Fruit fly (Drosophila melanogaster) whole organism, pupa: ENCODE results near the gene CG2256.

Source experiments
- CG10348 ChIP-seq: fragments of 200-800 bp; sonication (Bioruptor generic); IDR thresholded peaks from 2 replicates; pipeline ENCODE4 v1.3.6; 2022; ENCODE audit warnings: missing biosample characterization, missing genetic modification characterization
- CG12605 ChIP-seq: fragments of 200-800 bp; sonication (Bioruptor generic); IDR thresholded peaks from 2 replicates; pipeline ENCODE4 v1.3.6; 2022; ENCODE audit warnings: missing biosample characterization, missing genetic modification characterization
- CG13204 ChIP-seq: fragments of 200-800 bp; sonication (Bioruptor generic); optimal IDR thresholded peaks from 2 replicates; lab custom pipeline; 2018; ENCODE audit warnings: missing biosample characterization, mild to moderate bottlenecking, missing genetic modification characterization, moderate library complexity
- CG14655 ChIP-seq: fragments of 200-800 bp; sonication (Bioruptor generic); optimal IDR thresholded peaks from 3 replicates; lab custom pipeline; 2017; ENCODE audit warnings: mild to moderate bottlenecking, missing biosample characterization, missing genetic modification reagents, missing genetic modification characterization
- CG15710 ChIP-seq: fragments of 200-800 bp; sonication (Bioruptor generic); optimal IDR thresholded peaks from 2 replicates; lab custom pipeline; 2018; ENCODE audit warnings: missing biosample characterization, mild to moderate bottlenecking, missing genetic modification characterization, moderate library complexity
- CG17806 ChIP-seq: fragments of 200-800 bp; sonication (Bioruptor generic); optimal IDR thresholded peaks from 2 replicates; lab custom pipeline; 2018; ENCODE audit warnings: missing biosample characterization, mild to moderate bottlenecking, missing genetic modification characterization, moderate library complexity
- CG32121 ChIP-seq: fragments of 200-800 bp; sonication (Bioruptor generic); IDR thresholded peaks from 2 replicates; pipeline ENCODE4 v1.3.6; 2022; ENCODE audit warnings: missing biosample characterization, missing genetic modification characterization
- CG34367 ChIP-seq: fragments of 200-800 bp; sonication (Bioruptor generic); optimal IDR thresholded peaks from 2 replicates; lab custom pipeline; 2018; ENCODE audit warnings: missing biosample characterization, mild to moderate bottlenecking, missing genetic modification characterization
- CG4496 ChIP-seq: fragments of 200-800 bp; sonication (Bioruptor generic); IDR thresholded peaks from 3 replicates; pipeline ENCODE4 v1.3.6; 2022; ENCODE audit warnings: missing biosample characterization, missing genetic modification characterization
- CG8159 ChIP-seq: fragments of 200-800 bp; sonication (Bioruptor generic); optimal IDR thresholded peaks from 3 replicates; lab custom pipeline; 2018; ENCODE audit warnings: missing biosample characterization, mild to moderate bottlenecking, missing genetic modification characterization, moderate library complexity
- CG8301 ChIP-seq: fragments of 200-800 bp; sonication (Bioruptor generic); optimal IDR thresholded peaks from 2 replicates; lab custom pipeline; 2018; ENCODE audit warnings: missing biosample characterization, mild to moderate bottlenecking, missing genetic modification characterization
- CG9948 ChIP-seq: fragments of 200-800 bp; sonication (Bioruptor generic); optimal IDR thresholded peaks from 2 replicates; lab custom pipeline; 2018; ENCODE audit warnings: missing biosample characterization, mild to moderate bottlenecking, missing genetic modification characterization, moderate library complexity
- D1 ChIP-seq: fragments of 200-800 bp; sonication (Bioruptor generic); optimal IDR thresholded peaks from 2 replicates; lab custom pipeline; 2018; ENCODE audit warnings: missing biosample characterization, mild to moderate bottlenecking, missing genetic modification characterization, moderate library complexity
- EcR ChIP-seq: fragments of 200-800 bp; sonication (Bioruptor generic); optimal IDR thresholded peaks from 3 replicates; lab custom pipeline; 2019; ENCODE audit warnings: missing biosample characterization, missing genetic modification characterization, mild to moderate bottlenecking, moderate library complexity, missing genetic modification reagents
- Ets98B ChIP-seq: fragments of 200-800 bp; sonication (Bioruptor generic); IDR thresholded peaks from 2 replicates; pipeline ENCODE4 v1.3.6; 2022; ENCODE audit warnings: missing biosample characterization, missing genetic modification characterization
- Pif1A ChIP-seq: fragments of 200-800 bp; sonication (Bioruptor generic); optimal IDR thresholded peaks from 3 replicates; lab custom pipeline; 2016; ENCODE audit warnings: missing biosample characterization, missing genetic modification characterization
- Pif1B ChIP-seq: fragments of 200-800 bp; sonication (Bioruptor generic); optimal IDR thresholded peaks from 3 replicates; lab custom pipeline; 2016; ENCODE audit warnings: missing biosample characterization, missing genetic modification characterization
- Snoo ChIP-seq: fragments of 200-800 bp; sonication (Bioruptor generic); optimal IDR thresholded peaks from 3 replicates; lab custom pipeline; 2017; ENCODE audit warnings: missing biosample characterization, mild to moderate bottlenecking, missing genetic modification characterization, inconsistent platforms
- fd96Ca ChIP-seq: fragments of 200-800 bp; sonication (Bioruptor generic); IDR thresholded peaks from 3 replicates; pipeline ENCODE4 v1.3.6; 2022; ENCODE audit warnings: missing biosample characterization, missing genetic modification characterization
- gl ChIP-seq: fragments of 200-800 bp; sonication (Bioruptor generic); optimal IDR thresholded peaks from 2 replicates; lab custom pipeline; 2018; ENCODE audit warnings: missing biosample characterization, mild to moderate bottlenecking, missing genetic modification characterization
- rn ChIP-seq: fragments of 200-800 bp; sonication (Bioruptor generic); IDR thresholded peaks from 2 replicates; pipeline ENCODE4 v1.3.6; 2022; ENCODE audit warnings: missing biosample characterization, missing genetic modification characterization

The CG2256 gene

dm6 chrX:8112715-8113114, 25.7 kb upstream of the CG2256 start:
- TF ChIP-seq fd96Ca (GFP tag; lab: Robert Waterston, UW) (0 out of 3 replicates have a peak, but pooled peaks have one; percentile 14), CG8301 (tag; lab: Kevin White, UChicago) (no peak)

- no peak for TF ChIP-seq CG9948
- TF ChIP-seq CG15710: no peak
- no peak for TF ChIP-seq Pif1B (GFP tag; lab: Kevin White, UChicago)
- TF ChIP-seq rn (GFP tag; lab: Robert Waterston, UW): no peak
- TF ChIP-seq CG34367: no peak
- TF ChIP-seq CG13204 (GFP tag; lab: Kevin White, UChicago): no peak
- no peak for TF ChIP-seq CG14655 (GFP tag; lab: Kevin White, UChicago)
- no peak for TF ChIP-seq CG12605 (GFP tag; lab: Robert Waterston, UW)
- no peak for TF ChIP-seq CG17806
- TF ChIP-seq Ets98B: no peak
- TF ChIP-seq CG8301 (tag; lab: Kevin White, UChicago): no peak
- TF ChIP-seq Pif1A (GFP tag; lab: Kevin White, UChicago): no peak
- no peak for TF ChIP-seq EcR (GFP tag; lab: Kevin White, UChicago)
- no peak for TF ChIP-seq gl
- no peak for TF ChIP-seq fd96Ca (GFP tag; lab: Robert Waterston, UW)
- TF ChIP-seq CG8159 (tag; lab: Kevin White, UChicago): no peak
- no peak for TF ChIP-seq D1 (tag; lab: Kevin White, UChicago)
- TF ChIP-seq CG10348 (GFP tag; lab: Robert Waterston, UW): no peak
- TF ChIP-seq CG4496: no peak
Observed at dm6 chrX:8110984-8111383, 24.0 kb upstream of the CG2256 start.

- TF ChIP-seq Pif1A (GFP tag; lab: Kevin White, UChicago): no peak
- TF ChIP-seq CG9948: no peak
- no peak for TF ChIP-seq CG17806
- no peak for TF ChIP-seq D1 (tag; lab: Kevin White, UChicago)
- TF ChIP-seq CG10348 (GFP tag; lab: Robert Waterston, UW): no peak
- TF ChIP-seq Ets98B: no peak
- no peak for TF ChIP-seq CG14655 (GFP tag; lab: Kevin White, UChicago)
- TF ChIP-seq fd96Ca (GFP tag; lab: Robert Waterston, UW): no peak
- TF ChIP-seq Pif1B (GFP tag; lab: Kevin White, UChicago): no peak
- TF ChIP-seq CG12605 (GFP tag; lab: Robert Waterston, UW): no peak
- no peak for TF ChIP-seq rn (GFP tag; lab: Robert Waterston, UW)
- TF ChIP-seq CG13204 (GFP tag; lab: Kevin White, UChicago): no peak
- no peak for TF ChIP-seq CG4496
- TF ChIP-seq CG32121 (GFP tag; lab: Robert Waterston, UW): no peak
- TF ChIP-seq Snoo (tag; lab: Kevin White, UChicago): no peak
- no peak for TF ChIP-seq CG8301 (tag; lab: Kevin White, UChicago)
- no peak for TF ChIP-seq EcR (GFP tag; lab: Kevin White, UChicago)
- no peak for TF ChIP-seq gl
- TF ChIP-seq CG34367: no peak
Observed at dm6 chrX:8107936-8108335, 20.9 kb upstream of the CG2256 start.

- TF ChIP-seq CG8159 (tag; lab: Kevin White, UChicago): no peak
- TF ChIP-seq fd96Ca (GFP tag; lab: Robert Waterston, UW): no peak
- TF ChIP-seq CG32121 (GFP tag; lab: Robert Waterston, UW): no peak
Observed at dm6 chrX:8106281-8107050, 19.5 kb upstream of the CG2256 start.

dm6 chrX:8101479-8102198, 14.6 kb upstream of the CG2256 start, which contains the start of gene CG2258:
CG2258 (minus strand) TSS chrX:8102095.
- TF ChIP-seq CG17806: peak; percentile 89
- TF ChIP-seq CG32121 (GFP tag; lab: Robert Waterston, UW): peak; percentile 97
- TF ChIP-seq CG14655 (GFP tag; lab: Kevin White, UChicago): peak; percentile 93
- peak; percentile 87 for TF ChIP-seq CG34367
- peak; percentile 88 for TF ChIP-seq CG9948
- TF ChIP-seq Pif1A (GFP tag; lab: Kevin White, UChicago): peak; percentile 88
- peak; percentile 91 for TF ChIP-seq rn (GFP tag; lab: Robert Waterston, UW)
- TF ChIP-seq gl: peak; percentile 70
- TF ChIP-seq CG4496: peak; percentile 98
- peak; percentile 37 for TF ChIP-seq D1 (tag; lab: Kevin White, UChicago)
- no peak for TF ChIP-seq EcR (GFP tag; lab: Kevin White, UChicago)
- peak; percentile 73; the same call in 1 of the 2 replicates for TF ChIP-seq CG10348 (GFP tag; lab: Robert Waterston, UW)
- peak; percentile 91 for TF ChIP-seq CG15710
- TF ChIP-seq CG8159 (tag; lab: Kevin White, UChicago): peak; percentile 88
- peak; percentile 40 for TF ChIP-seq Snoo (tag; lab: Kevin White, UChicago)
- TF ChIP-seq CG8301 (tag; lab: Kevin White, UChicago): peak; percentile 91
- peak; percentile 96 for TF ChIP-seq fd96Ca (GFP tag; lab: Robert Waterston, UW)
- peak; percentile 91 for TF ChIP-seq Pif1B (GFP tag; lab: Kevin White, UChicago)
- TF ChIP-seq Ets98B: peak; percentile 97
- TF ChIP-seq CG13204 (GFP tag; lab: Kevin White, UChicago): peak; percentile 73
- TF ChIP-seq CG12605 (GFP tag; lab: Robert Waterston, UW): peak; percentile 96

dm6 chrX:8100826-8101079, 13.7 kb upstream of the CG2256 start:
- no peak for TF ChIP-seq rn (GFP tag; lab: Robert Waterston, UW)
- no peak for TF ChIP-seq CG8159 (tag; lab: Kevin White, UChicago)
- no peak for TF ChIP-seq Ets98B
- TF ChIP-seq EcR (GFP tag; lab: Kevin White, UChicago): no peak
- TF ChIP-seq CG4496: no peak
- TF ChIP-seq CG12605 (GFP tag; lab: Robert Waterston, UW): no peak
- no peak for TF ChIP-seq CG8301 (tag; lab: Kevin White, UChicago)
- TF ChIP-seq Pif1B (GFP tag; lab: Kevin White, UChicago): no peak
- no peak for TF ChIP-seq Snoo (tag; lab: Kevin White, UChicago)
- no peak for TF ChIP-seq CG34367
- no peak for TF ChIP-seq CG32121 (GFP tag; lab: Robert Waterston, UW)
- TF ChIP-seq fd96Ca (GFP tag; lab: Robert Waterston, UW): no peak
- no peak for TF ChIP-seq CG9948
- no peak for TF ChIP-seq CG13204 (GFP tag; lab: Kevin White, UChicago)
- TF ChIP-seq Pif1A (GFP tag; lab: Kevin White, UChicago): no peak
- TF ChIP-seq gl: no peak
